Fruit fly (Drosophila melanogaster): ENCODE data around the gene CG18808.

The CG18808 gene

DNA sequence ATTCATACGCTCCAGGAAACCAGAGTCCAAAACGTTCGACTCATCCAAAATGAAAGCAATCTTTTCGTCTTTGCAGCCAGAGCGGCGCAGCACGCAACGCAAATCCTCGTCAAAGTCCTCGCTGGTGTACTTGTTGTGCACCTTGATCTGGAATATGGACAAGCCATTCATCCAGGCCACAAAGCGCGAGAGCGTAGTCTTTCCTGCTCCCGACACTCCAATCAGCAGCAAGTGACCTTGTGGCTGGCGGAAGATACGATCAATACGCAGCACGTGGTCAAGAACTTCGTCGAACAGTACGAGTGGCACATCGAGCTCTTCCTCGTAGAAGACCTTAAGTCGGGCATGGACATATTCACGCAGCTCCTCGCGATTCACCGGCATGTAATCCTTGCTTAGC lies 7.0 kb upstream of the CG18808 start:
- no peak for TF ChIP-seq CTCF (optimal IDR thresholded peaks at IDR 0.05)
- TF ChIP-seq CG8478 (optimal IDR thresholded peaks at IDR 0.05): no peak

DNA sequence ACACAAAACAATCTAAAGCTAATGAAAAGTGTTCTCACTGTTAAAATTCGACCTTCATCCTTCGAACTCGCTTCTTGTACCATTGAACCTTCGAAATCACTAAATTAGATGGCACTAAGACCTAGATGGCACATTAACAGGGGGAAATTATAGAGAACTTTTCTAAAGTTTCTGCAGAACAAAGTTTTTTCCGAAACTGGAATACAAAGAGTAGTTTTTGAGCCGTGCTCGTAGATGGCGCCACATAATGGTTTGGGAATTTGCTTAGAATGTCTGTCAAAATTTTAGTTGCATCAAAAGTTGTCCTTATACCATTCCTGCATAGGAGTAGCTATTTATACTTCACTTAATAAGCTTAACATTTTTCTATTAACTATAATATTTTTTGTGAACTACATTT lies 1.5 kb downstream of the CG18808 start:
- TF ChIP-seq CTCF (optimal IDR thresholded peaks at IDR 0.05) (peak; percentile 78 to 87), CG8478 (optimal IDR thresholded peaks at IDR 0.05) (no peak)

DNA sequence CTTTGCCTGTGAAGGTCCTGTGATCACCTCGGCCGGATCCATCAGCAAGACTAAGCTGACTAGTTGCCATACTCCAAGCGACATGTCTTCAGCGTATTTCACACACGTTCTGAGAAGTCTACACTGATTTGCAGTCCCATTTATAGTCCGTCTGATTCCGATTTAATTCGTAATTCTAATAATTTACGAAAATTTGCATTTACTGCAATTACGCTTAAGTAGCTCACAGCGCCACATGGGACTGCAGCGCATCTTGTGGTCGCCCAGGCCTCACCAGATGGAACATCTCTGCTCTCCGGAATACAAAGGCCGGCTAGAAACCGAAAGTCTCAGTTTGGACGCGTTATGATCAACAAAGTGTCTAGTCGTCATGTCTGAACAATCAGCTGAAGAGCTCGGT lies 2.0 kb downstream of the CG18808 start, which contains the start of gene CG7509:
TSS of gene CG7509 (minus strand) at position 101 of the 400 bp plus-strand sequence.
- no peak for TF ChIP-seq CG8478 (optimal IDR thresholded peaks at IDR 0.05)
- TF ChIP-seq CTCF (optimal IDR thresholded peaks at IDR 0.05): no peak

DNA sequence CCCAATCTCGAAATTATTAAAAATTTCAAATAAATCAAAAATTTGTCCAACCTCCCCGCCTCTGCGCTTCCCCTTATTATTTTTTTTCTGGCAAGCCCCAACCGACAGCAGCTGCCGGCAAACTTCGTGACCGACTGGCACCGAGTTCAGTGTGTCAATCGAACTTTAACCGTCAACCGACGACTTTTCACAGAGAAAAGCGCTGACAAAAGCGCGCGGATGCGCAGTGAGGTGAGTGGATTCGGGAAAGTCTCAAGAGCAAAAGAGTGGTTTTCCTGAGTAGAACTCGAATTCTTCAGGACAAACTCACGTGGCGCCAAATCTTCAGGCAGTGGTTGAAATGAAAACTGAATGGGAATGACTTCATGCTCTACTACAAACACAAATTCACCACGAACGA lies 6.6 kb downstream of the CG18808 start:
- TF ChIP-seq CG8478 (optimal IDR thresholded peaks at IDR 0.05): no peak
- peak; percentile 41 for TF ChIP-seq CTCF (optimal IDR thresholded peaks at IDR 0.05)

DNA sequence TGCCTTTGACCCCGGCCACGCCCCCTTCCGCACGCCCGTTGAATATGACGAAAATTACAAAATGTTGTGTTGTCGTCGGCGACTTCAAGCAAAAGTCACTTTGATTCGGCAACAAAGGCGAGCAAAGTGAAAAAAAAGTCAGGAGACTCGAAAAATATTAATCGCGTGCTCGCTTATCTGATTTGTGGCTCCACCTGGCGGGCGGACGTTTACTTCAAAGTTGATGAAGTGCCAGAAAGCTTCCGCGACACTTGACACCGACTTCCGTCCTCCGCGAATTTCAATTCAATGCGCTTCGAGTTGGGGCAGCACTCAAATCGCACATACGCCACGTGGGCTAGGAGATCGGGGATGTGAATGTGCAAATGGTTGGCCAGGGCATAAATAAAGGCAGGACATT lies 30.8 kb downstream of the CG18808 start:
- TF ChIP-seq CG8478 (optimal IDR thresholded peaks at IDR 0.05): no peak
- TF ChIP-seq CTCF (optimal IDR thresholded peaks at IDR 0.05): peak; percentile 30 to 55

DNA sequence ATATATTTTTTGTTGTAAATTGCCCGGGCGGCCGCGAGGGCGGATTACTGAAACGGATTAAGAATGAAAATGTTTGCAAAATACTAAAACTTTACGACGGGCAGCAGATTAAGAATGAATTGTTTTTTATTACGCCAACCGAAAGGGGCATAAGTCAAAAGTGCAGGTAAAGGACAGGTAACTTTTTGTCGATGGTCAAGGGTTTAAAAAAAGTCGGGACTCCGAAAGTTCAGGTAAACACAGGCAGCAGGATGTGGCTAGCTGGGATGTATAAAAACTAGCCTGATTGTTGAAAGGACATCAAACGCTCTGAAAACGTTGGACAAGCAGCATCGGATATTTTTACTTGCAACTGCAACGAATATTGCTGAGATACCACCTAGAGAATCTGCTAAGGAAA lies 49.6 kb downstream of the CG18808 start, which contains the start of gene CG13711:
TSS of gene CG13711 (plus strand) at position 301 of the 400 bp plus-strand sequence.
- TF ChIP-seq CG8478 (optimal IDR thresholded peaks at IDR 0.05) (no peak), CTCF (optimal IDR thresholded peaks at IDR 0.05) (no peak)
